Worm (Caenorhabditis elegans) whole organism, early embryonic: ENCODE data around the gene txt-1.

Experiments used
- ama-1 ChIP-seq: fragments of 150-350 bp; optimal IDR thresholded peaks from 2 replicates; lab custom pipeline; 2014
- hmbx-1 ChIP-seq: sonication (generic microtip); optimal IDR thresholded peaks from 2 replicates; lab custom pipeline; 2016; ENCODE audit warnings: mild to moderate bottlenecking, missing genetic modification characterization, missing compliant biosample characterization
- hmg-4 ChIP-seq: fragments of 200-800 bp; sonication (Bioruptor generic); optimal IDR thresholded peaks from 2 replicates; lab custom pipeline; 2018; ENCODE audit warnings: mild to moderate bottlenecking, missing genetic modification characterization, missing compliant biosample characterization
- hnd-1 ChIP-seq: sonication (generic microtip); optimal IDR thresholded peaks from 2 replicates; lab custom pipeline; 2016; ENCODE audit warnings: missing genetic modification characterization, missing compliant biosample characterization

DNA sequence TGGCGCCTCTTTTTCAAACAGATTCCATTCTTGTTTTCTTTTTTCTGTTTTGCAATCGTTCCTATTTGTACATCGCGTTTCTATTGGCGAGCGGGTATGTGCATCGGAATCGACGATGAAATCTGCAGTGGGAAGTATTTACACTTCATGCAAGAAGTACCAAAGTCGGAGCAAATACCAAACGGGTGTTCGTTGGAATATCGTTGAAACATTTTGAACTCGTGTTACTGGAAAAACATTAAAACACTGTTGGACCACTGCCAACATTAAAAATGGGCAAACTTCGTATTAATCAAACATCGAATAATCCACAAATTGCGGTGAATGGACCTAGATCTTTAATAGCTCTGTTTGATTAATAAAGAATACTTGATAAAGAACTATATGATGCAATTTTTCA, 26.8 kb upstream of the txt-1 start, which contains the start of gene C23H3.9:
- TF ChIP-seq hmbx-1 (no peak), ama-1 (lab: Kevin White, UChicago) (no peak), hmg-4 (GFP tag; lab: Kevin White, UChicago) (no peak), hnd-1 (tag; lab: Kevin White, UChicago) (no peak)
